Fruit fly (Drosophila melanogaster) whole organism, embryonic: ENCODE measurements around the gene CG15213.
A peak's percentile ranks its signal among the peaks of the same experiment; 100 is the strongest.

Experiments used
- Atf3 ChIP-seq: fragments of 200-800 bp; sonication (Bioruptor generic); optimal IDR thresholded peaks from 3 replicates; lab custom pipeline; 2016; ENCODE audit warnings: missing biosample characterization, missing genetic modification characterization
- Bteb2 ChIP-seq: fragments of 200-800 bp; sonication (Bioruptor generic); optimal IDR thresholded peaks from 2 replicates; lab custom pipeline; 2016; ENCODE audit warnings: missing biosample characterization, missing genetic modification characterization
- CG10267 ChIP-seq: fragments of 200-800 bp; sonication (Bioruptor generic); optimal IDR thresholded peaks from 2 replicates; lab custom pipeline; 2018; ENCODE audit warnings: missing biosample characterization, mild to moderate bottlenecking, missing genetic modification characterization, moderate library complexity
- CG10274 ChIP-seq: fragments of 200-800 bp; sonication (Bioruptor generic); optimal IDR thresholded peaks from 3 replicates; lab custom pipeline; 2017; ENCODE audit warnings: missing biosample characterization, mild to moderate bottlenecking, missing genetic modification characterization
- CG10366 ChIP-seq: fragments of 200-800 bp; sonication (Bioruptor generic); IDR thresholded peaks from 2 replicates; pipeline ENCODE4 v1.3.6; 2022; ENCODE audit warnings: missing biosample characterization, missing genetic modification characterization
- CG11247 ChIP-seq: fragments of 200-800 bp; sonication (Bioruptor generic); IDR thresholded peaks from 2 replicates; pipeline ENCODE4 v1.3.6; 2022; ENCODE audit warnings: missing biosample characterization, missing genetic modification characterization
- CG11456 ChIP-seq: fragments of 200-800 bp; sonication (Bioruptor generic); IDR thresholded peaks from 3 replicates; pipeline ENCODE4 v1.3.6; 2022; ENCODE audit warnings: missing biosample characterization, missing genetic modification characterization
- CG11504 ChIP-seq: fragments of 200-800 bp; sonication (Bioruptor generic); optimal IDR thresholded peaks from 3 replicates; lab custom pipeline; 2019; ENCODE audit warnings: missing biosample characterization, mild to moderate bottlenecking, missing genetic modification characterization, moderate library complexity
- CG12744 ChIP-seq: fragments of 200-800 bp; sonication (Bioruptor generic); optimal IDR thresholded peaks from 2 replicates; lab custom pipeline; 2016; ENCODE audit warnings: missing biosample characterization, missing genetic modification characterization
- CG13424 ChIP-seq: fragments of 200-800 bp; sonication (Bioruptor generic); optimal IDR thresholded peaks from 2 replicates; lab custom pipeline; 2019; ENCODE audit warnings: missing biosample characterization, mild to moderate bottlenecking, missing genetic modification characterization, moderate library complexity
- CG13775 ChIP-seq: fragments of 200-800 bp; sonication (Bioruptor generic); optimal IDR thresholded peaks from 3 replicates; lab custom pipeline; 2017; ENCODE audit warnings: missing biosample characterization, mild to moderate bottlenecking, missing genetic modification characterization
- CG14667 ChIP-seq: fragments of 200-800 bp; sonication (Bioruptor generic); IDR thresholded peaks from 2 replicates; pipeline ENCODE4 v1.3.6; 2022; ENCODE audit warnings: missing biosample characterization, missing genetic modification characterization
- CG17829 ChIP-seq: fragments of 200-800 bp; optimal IDR thresholded peaks from 2 replicates; lab custom pipeline; 2019; ENCODE audit warnings: missing biosample characterization, mild to moderate bottlenecking, missing genetic modification characterization, moderate library complexity
- CG18619 ChIP-seq: fragments of 200-800 bp; sonication (Bioruptor generic); optimal IDR thresholded peaks from 3 replicates; lab custom pipeline; 2017; ENCODE audit warnings: missing biosample characterization, mild to moderate bottlenecking, missing genetic modification characterization
- CG3995 ChIP-seq: fragments of 200-800 bp; sonication (Bioruptor generic); optimal IDR thresholded peaks from 3 replicates; lab custom pipeline; 2016; ENCODE audit warnings: missing biosample characterization, missing genetic modification characterization
- CG4360 ChIP-seq: fragments of 200-800 bp; sonication (Bioruptor generic); IDR thresholded peaks from 2 replicates; pipeline ENCODE4 v1.3.6; 2022; ENCODE audit warnings: missing biosample characterization, missing genetic modification characterization
- CG5180 ChIP-seq: fragments of 200-800 bp; sonication (Bioruptor generic); optimal IDR thresholded peaks from 3 replicates; lab custom pipeline; 2017; ENCODE audit warnings: missing biosample characterization, missing genetic modification characterization, mild to moderate bottlenecking, moderate library complexity, missing genetic modification reagents
- CG5245 ChIP-seq: fragments of 200-800 bp; sonication (Bioruptor generic); optimal IDR thresholded peaks from 3 replicates; lab custom pipeline; 2016; ENCODE audit warnings: missing biosample characterization, missing genetic modification characterization
- CG6254 ChIP-seq: fragments of 200-800 bp; sonication (Bioruptor generic); optimal IDR thresholded peaks from 3 replicates; lab custom pipeline; 2017; ENCODE audit warnings: mild to moderate bottlenecking, missing biosample characterization, missing genetic modification reagents, missing genetic modification characterization
- CG8388 ChIP-seq: fragments of 200-800 bp; sonication (Bioruptor generic); optimal IDR thresholded peaks from 2 replicates; lab custom pipeline; 2019; ENCODE audit warnings: missing biosample characterization, mild to moderate bottlenecking, missing genetic modification characterization, moderate library complexity
- D ChIP-seq, 2 experiments: fragments of 200-800 bp in 1 of 2; fragments of >200 bp in 1 of 2; sonication (Bioruptor generic) in 1 of 2; optimal IDR thresholded peaks; 2 replicates in 1 of 2; 3 replicates in 1 of 2; lab custom pipeline; 2017; ENCODE audit warnings: mild to moderate bottlenecking in 1 of 2, missing biosample characterization in 1 of 2, missing genetic modification characterization in 1 of 2, missing genetic modification reagents in 1 of 2
- Dad ChIP-seq: fragments of 200-800 bp; sonication (Bioruptor generic); optimal IDR thresholded peaks from 3 replicates; lab custom pipeline; 2016; ENCODE audit warnings: missing biosample characterization, missing genetic modification characterization
- Dip2 ChIP-seq: fragments of 200-800 bp; sonication (Bioruptor generic); IDR thresholded peaks from 2 replicates; pipeline ENCODE4 v1.3.6; 2022; ENCODE audit warnings: missing biosample characterization, missing genetic modification characterization
- Doc2 ChIP-seq: fragments of 200-800 bp; sonication (Bioruptor generic); IDR thresholded peaks from 2 replicates; pipeline ENCODE4 v1.3.6; 2022; ENCODE audit warnings: missing biosample characterization, missing genetic modification characterization
- Dp ChIP-seq: fragments of 200-800 bp; sonication (Bioruptor generic); optimal IDR thresholded peaks from 2 replicates; lab custom pipeline; 2018; ENCODE audit warnings: missing biosample characterization, mild to moderate bottlenecking, missing genetic modification characterization, moderate library complexity
- Drgx ChIP-seq: fragments of 200-800 bp; sonication (Bioruptor generic); IDR thresholded peaks from 2 replicates; pipeline ENCODE4 v1.3.6; 2022; ENCODE audit warnings: missing biosample characterization, missing genetic modification characterization
- HLH4C ChIP-seq: fragments of 200-800 bp; sonication (Bioruptor generic); IDR thresholded peaks from 3 replicates; pipeline ENCODE4 v1.3.6; 2022; ENCODE audit warnings: missing biosample characterization, missing genetic modification characterization; ENCODE audit not compliant: partially characterized antibody
- HLH54F ChIP-seq: fragments of 200-800 bp; sonication (Bioruptor generic); optimal IDR thresholded peaks from 3 replicates; lab custom pipeline; 2016; ENCODE audit warnings: missing biosample characterization, missing genetic modification characterization
- HmgD ChIP-seq: fragments of 200-800 bp; sonication (Bioruptor generic); optimal IDR thresholded peaks from 3 replicates; lab custom pipeline; 2016; ENCODE audit warnings: missing biosample characterization, missing genetic modification characterization
- Hmr ChIP-seq: fragments of 200-800 bp; sonication (Bioruptor generic); optimal IDR thresholded peaks from 3 replicates; lab custom pipeline; 2017; ENCODE audit warnings: mild to moderate bottlenecking, missing biosample characterization, missing genetic modification reagents, missing genetic modification characterization
- Mrtf ChIP-seq: fragments of 200-800 bp; sonication (Bioruptor generic); IDR thresholded peaks from 3 replicates; pipeline ENCODE4 v1.3.6; 2022; ENCODE audit warnings: missing biosample characterization, missing genetic modification characterization
- Side ChIP-seq: fragments of 200-800 bp; sonication (Bioruptor generic); optimal IDR thresholded peaks from 2 replicates; lab custom pipeline; 2016; ENCODE audit warnings: missing biosample characterization, missing genetic modification characterization
- Trl ChIP-seq, 3 experiments: fragments of >200 bp in 2 of 3; fragments of 200-800 bp in 1 of 3; sonication (Bioruptor generic) in 1 of 3; optimal IDR thresholded peaks; 2 replicates in 1 of 3; 3 replicates in 2 of 3; lab custom pipeline; 2016 to 2017; ENCODE audit warnings: missing biosample characterization in 1 of 3, missing genetic modification characterization in 1 of 3
- amos ChIP-seq: fragments of 200-800 bp; sonication (Bioruptor generic); IDR thresholded peaks from 2 replicates; pipeline ENCODE4 v1.3.6; 2022; ENCODE audit warnings: missing biosample characterization, missing genetic modification characterization; ENCODE audit not compliant: partially characterized antibody
- caup ChIP-seq: fragments of 200-800 bp; sonication (Bioruptor generic); optimal IDR thresholded peaks from 3 replicates; lab custom pipeline; 2017; ENCODE audit warnings: missing biosample characterization, mild to moderate bottlenecking, missing genetic modification characterization, moderate library complexity; ENCODE audit not compliant: severe bottlenecking
- disco-r ChIP-seq: fragments of 200-800 bp; sonication (Bioruptor generic); optimal IDR thresholded peaks from 2 replicates; lab custom pipeline; 2016; ENCODE audit warnings: missing biosample characterization, missing genetic modification characterization
- dpn ChIP-seq, 2 experiments: fragments of 200-800 bp; sonication (Bioruptor generic); optimal IDR thresholded peaks; 3 replicates each; lab custom pipeline; 2016; ENCODE audit warnings: missing biosample characterization in 2 of 2, missing genetic modification characterization in 2 of 2
- gem ChIP-seq: fragments of 200-800 bp; sonication (Bioruptor generic); optimal IDR thresholded peaks from 2 replicates; lab custom pipeline; 2019; ENCODE audit warnings: missing biosample characterization, mild to moderate bottlenecking, missing genetic modification characterization, moderate library complexity
- lov ChIP-seq, 2 experiments: fragments of 200-800 bp in 1 of 2; fragments of >200 bp in 1 of 2; sonication (Bioruptor generic) in 1 of 2; IDR thresholded peaks in 1 of 2; optimal IDR thresholded peaks in 1 of 2; 2 replicates in 1 of 2; 3 replicates in 1 of 2; pipeline versions ENCODE4 v1.3.6 to Lab custom; 2017 to 2022; ENCODE audit warnings: missing biosample characterization in 1 of 2, missing genetic modification characterization in 1 of 2
- p53 ChIP-seq: fragments of 200-800 bp; sonication (Bioruptor generic); optimal IDR thresholded peaks from 2 replicates; lab custom pipeline; 2016; ENCODE audit warnings: missing biosample characterization, missing genetic modification characterization
- phol ChIP-seq: fragments of 200-800 bp; sonication (Bioruptor generic); optimal IDR thresholded peaks from 3 replicates; lab custom pipeline; 2018; ENCODE audit warnings: missing biosample characterization, mild to moderate bottlenecking, missing genetic modification characterization, moderate library complexity
- pzg ChIP-seq: fragments of 200-800 bp; sonication (Bioruptor generic); optimal IDR thresholded peaks from 3 replicates; lab custom pipeline; 2018; ENCODE audit warnings: missing biosample characterization, mild to moderate bottlenecking, missing genetic modification characterization, moderate library complexity
- repo ChIP-seq: fragments of 200-800 bp; sonication (Bioruptor generic); optimal IDR thresholded peaks from 2 replicates; lab custom pipeline; 2016; ENCODE audit warnings: missing biosample characterization, missing genetic modification characterization
- rib ChIP-seq: fragments of 200-800 bp; sonication (Bioruptor generic); IDR thresholded peaks from 2 replicates; pipeline ENCODE4 v1.3.6; 2022; ENCODE audit warnings: missing biosample characterization, missing genetic modification characterization
- slou ChIP-seq: fragments of 200-800 bp; sonication (Bioruptor generic); optimal IDR thresholded peaks from 3 replicates; lab custom pipeline; 2016; ENCODE audit warnings: missing biosample characterization, missing genetic modification characterization
- tin ChIP-seq: fragments of 200-800 bp; sonication (Bioruptor generic); optimal IDR thresholded peaks from 3 replicates; lab custom pipeline; 2016; ENCODE audit warnings: missing biosample characterization, missing genetic modification characterization
- vfl ChIP-seq: fragments of 200-800 bp; sonication (Bioruptor generic); optimal IDR thresholded peaks from 2 replicates; lab custom pipeline; 2016; ENCODE audit warnings: missing biosample characterization, missing genetic modification characterization
- wdn ChIP-seq: fragments of 200-800 bp; sonication (Bioruptor generic); IDR thresholded peaks from 2 replicates; pipeline ENCODE4 v1.3.6; 2022; ENCODE audit warnings: missing biosample characterization, missing genetic modification characterization
- yki ChIP-seq: fragments of >200 bp; optimal IDR thresholded peaks from 3 replicates; lab custom pipeline; 2018
- zfh2 ChIP-seq: fragments of 200-800 bp; sonication (Bioruptor generic); optimal IDR thresholded peaks from 2 replicates; lab custom pipeline; 2016; ENCODE audit warnings: missing biosample characterization, missing genetic modification characterization

The CG15213 gene

DNA sequence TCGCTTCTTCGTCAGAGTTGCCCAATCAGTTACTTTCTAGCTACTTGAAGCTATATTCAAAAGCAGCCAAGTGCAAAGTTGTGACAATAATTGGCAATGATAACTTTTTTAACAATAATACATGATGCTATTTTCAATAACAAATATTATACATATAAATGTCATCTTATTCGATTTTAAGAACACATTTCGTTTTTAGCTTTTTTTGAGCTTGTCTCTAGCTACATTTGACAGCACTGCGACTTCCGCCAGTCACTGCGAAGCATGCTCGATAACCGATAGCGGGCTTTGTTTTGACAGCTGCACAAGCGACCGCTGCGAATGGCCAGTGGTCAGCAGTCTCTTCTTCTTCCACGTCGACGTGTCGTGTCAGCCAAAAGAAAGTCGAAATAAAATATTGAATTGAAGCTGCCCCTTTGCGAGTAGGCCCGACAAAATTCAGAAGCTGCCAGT is 19.4 kb upstream of the CG15213 start, which contains the start of the genes Gen and Srp54k (continued):
- TF ChIP-seq CG11456 (GFP tag; lab: Robert Waterston, UW): peak; percentile 58; the same call in 1 of the 3 replicates
- TF ChIP-seq CG18619 (GFP tag; lab: Kevin White, UChicago): peak; percentile 34
- TF ChIP-seq disco-r (GFP tag; lab: Kevin White, UChicago): no peak
- TF ChIP-seq CG14667 (GFP tag; lab: Robert Waterston, UW): no peak
- no peak for TF ChIP-seq Dip2 (GFP tag; lab: Robert Waterston, UW)
- TF ChIP-seq CG5180 (GFP tag; lab: Kevin White, UChicago): no peak
- TF ChIP-seq CG13775 (GFP tag; lab: Kevin White, UChicago): peak; percentile 49
- TF ChIP-seq Dad (GFP tag; lab: Kevin White, UChicago): no peak
- no peak for TF ChIP-seq CG10267
- no peak for TF ChIP-seq gem (tag; lab: Kevin White, UChicago)
- TF ChIP-seq Side (GFP tag; lab: Kevin White, UChicago): no peak
- no peak for TF ChIP-seq wdn (GFP tag; lab: Robert Waterston, UW)
- no peak for TF ChIP-seq lov (optimal IDR thresholded peaks at IDR 0.05; lab: Kevin White, UChicago)
- TF ChIP-seq lov (GFP tag; IDR thresholded peaks at IDR 0.05; lab: Robert Waterston, UW): no peak
- no peak for TF ChIP-seq CG8388
- TF ChIP-seq Dp (GFP tag; lab: Kevin White, UChicago): peak; percentile 73
- TF ChIP-seq HLH4C (GFP tag; lab: Robert Waterston, UW): peak; percentile 38; the same call in 1 of the 3 replicates
- TF ChIP-seq CG13424 (tag; lab: Kevin White, UChicago): peak; percentile 24
- TF ChIP-seq Hmr: peak; percentile 58
- no peak for TF ChIP-seq CG11504 (tag; lab: Kevin White, UChicago)
- TF ChIP-seq tin (GFP tag; lab: Kevin White, UChicago): no peak
- no peak for TF ChIP-seq CG11247 (GFP tag; lab: Robert Waterston, UW)
- TF ChIP-seq HmgD (GFP tag; lab: Kevin White, UChicago): no peak
- TF ChIP-seq Doc2 (GFP tag; lab: Robert Waterston, UW): no peak
- TF ChIP-seq rib (GFP tag; lab: Robert Waterston, UW): 0 out of 2 replicates have a peak, but pooled peaks have one; percentile 45
- peak; percentile 20 for TF ChIP-seq CG12744 (GFP tag; lab: Kevin White, UChicago)
- no peak for TF ChIP-seq CG10366 (GFP tag; lab: Robert Waterston, UW)
- TF ChIP-seq zfh2 (GFP tag; lab: Kevin White, UChicago): peak; percentile 40
- peak; percentile 45 to 46 for TF ChIP-seq dpn (GFP tag; optimal IDR thresholded peaks at IDR 0.05; lab: Kevin White, UChicago)
- TF ChIP-seq vfl (GFP tag; lab: Kevin White, UChicago): peak; percentile 57
- TF ChIP-seq Mrtf (GFP tag; lab: Robert Waterston, UW): no peak
- TF ChIP-seq Drgx: no peak
- no peak for TF ChIP-seq repo
- peak; percentile 57 for TF ChIP-seq yki (lab: Kevin White, UChicago)
- TF ChIP-seq p53 (GFP tag; lab: Kevin White, UChicago): no peak
- no peak for TF ChIP-seq D (optimal IDR thresholded peaks at IDR 0.05; lab: Kevin White, UChicago)
- no peak for TF ChIP-seq D (GFP tag; optimal IDR thresholded peaks at IDR 0.05; lab: Kevin White, UChicago)
- peak; percentile 8 for TF ChIP-seq slou (GFP tag; lab: Kevin White, UChicago)
- TF ChIP-seq pzg: peak; percentile 77
- no peak for TF ChIP-seq CG5245
- no peak for TF ChIP-seq CG10274 (GFP tag; lab: Kevin White, UChicago)
- no peak for TF ChIP-seq Bteb2 (GFP tag; lab: Kevin White, UChicago)
- TF ChIP-seq CG4360 (GFP tag; lab: Robert Waterston, UW): no peak
- TF ChIP-seq CG3995 (GFP tag; lab: Kevin White, UChicago): no peak
- peak; percentile 24; the same call in 1 of the 2 replicates for TF ChIP-seq amos
- TF ChIP-seq HLH54F (GFP tag; lab: Kevin White, UChicago): peak; percentile 0
- TF ChIP-seq caup: peak; percentile 13
- no peak for TF ChIP-seq CG6254 (GFP tag; lab: Kevin White, UChicago)
- peak; percentile 41 for TF ChIP-seq phol (tag; lab: Kevin White, UChicago)
- no peak for TF ChIP-seq CG17829 (tag; lab: Kevin White, UChicago)
- TF ChIP-seq Atf3 (GFP tag; lab: Kevin White, UChicago): no peak
- TF ChIP-seq Trl (optimal IDR thresholded peaks at IDR 0.05; lab: Kevin White, UChicago): no peak
- no peak for TF ChIP-seq Trl (GFP tag; optimal IDR thresholded peaks at IDR 0.05; lab: Kevin White, UChicago)
